Worm (Caenorhabditis elegans): ENCODE measurements around the gene stt-3.

ce11 chrIII:6207881-6208280 lies 40.6 kb upstream of the stt-3 start, which contains the start of gene C23G10.2:
- TF ChIP-seq nhr-10 (tag; optimal IDR thresholded peaks at IDR 0.05) (no peak), ztf-11 (tag; optimal IDR thresholded peaks at IDR 0.05) (no peak)

Measured in whole organism, L2 larva.